Fruit fly (Drosophila melanogaster): ENCODE measurements around the gene loco.
A peak's percentile ranks its signal among the peaks of the same experiment; 100 is the strongest.

The loco gene

DNA sequence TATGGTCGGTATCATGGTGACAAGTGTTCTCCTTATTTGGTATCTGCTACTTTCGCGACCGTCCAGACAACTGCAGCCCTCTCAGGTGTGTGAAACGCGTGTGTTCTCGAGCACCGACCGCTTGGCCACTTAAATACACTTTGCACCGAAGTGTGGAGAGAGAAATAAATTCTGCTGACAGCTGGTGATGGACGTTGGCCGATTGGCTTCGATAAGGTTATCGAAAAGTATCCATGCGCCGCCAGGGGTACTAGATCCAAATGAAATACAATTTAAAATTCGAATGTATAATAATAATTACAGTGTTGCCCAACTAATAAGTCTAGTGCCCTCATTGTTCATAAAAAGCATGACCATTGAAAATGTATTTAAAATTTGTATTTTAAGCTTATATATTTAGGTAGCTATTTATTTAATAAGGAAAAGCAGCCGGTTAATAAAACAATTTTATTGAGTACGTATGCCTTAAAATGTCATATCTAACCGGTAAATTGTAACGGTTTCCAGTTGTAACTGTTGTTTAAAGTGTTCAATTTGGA is 47.2 kb upstream of the loco start, which contains the start of the genes Gclm and CG17625 (continued):
- TF ChIP-seq CG11456 (GFP tag; IDR thresholded peaks at IDR 0.05) (peak; percentile 74), ranshi (GFP tag; IDR thresholded peaks at IDR 0.05) (0 out of 2 replicates have a peak, but pooled peaks have one; percentile 4), ewg (GFP tag; optimal IDR thresholded peaks at IDR 0.05) (peak; percentile 33), CG2129 (GFP tag; IDR thresholded peaks at IDR 0.05; ENCODE audit: partially characterized antibody) (peak; percentile 49; the same call in 1 of the 2 replicates), exex (tag; optimal IDR thresholded peaks at IDR 0.05) (peak; percentile 42), CG1603 (tag; optimal IDR thresholded peaks at IDR 0.05) (peak; percentile 80), Ada2b (GFP tag; IDR thresholded peaks at IDR 0.05) (peak; percentile 43), CG7556 (GFP tag; optimal IDR thresholded peaks at IDR 0.05) (peak; percentile 58), CG15514 (GFP tag; optimal IDR thresholded peaks at IDR 0.05) (peak; percentile 83), CG32772 (GFP tag; IDR thresholded peaks at IDR 0.05) (no peak), knrl (GFP tag; IDR thresholded peaks at IDR 0.05; ENCODE audit: partially characterized antibody) (peak; percentile 79), CG8765 (GFP tag; IDR thresholded peaks at IDR 0.05) (no peak), bcd (GFP tag; optimal IDR thresholded peaks at IDR 0.05) (peak; percentile 4), wdn (GFP tag; IDR thresholded peaks at IDR 0.05) (0 out of 2 replicates have a peak, but pooled peaks have one; percentile 11), MESR4 (GFP tag; optimal IDR thresholded peaks at IDR 0.05) (peak; percentile 99), chn (GFP tag; optimal IDR thresholded peaks at IDR 0.05) (peak; percentile 46), Bgb (GFP tag; IDR thresholded peaks at IDR 0.05; ENCODE audit: partially characterized antibody) (peak; percentile 83), CG15696 (tag; optimal IDR thresholded peaks at IDR 0.05) (peak; percentile 34), Hand (GFP tag; optimal IDR thresholded peaks at IDR 0.05) (peak; percentile 25), CG14050 (GFP tag; IDR thresholded peaks at IDR 0.05) (no peak; the same call in 2 of the 3 replicates), repo (GFP tag; optimal IDR thresholded peaks at IDR 0.05) (no peak), Taf1 (GFP tag; IDR thresholded peaks at IDR 0.05) (no peak), CG8478 (optimal IDR thresholded peaks at IDR 0.05) (no peak), vvl (GFP tag; IDR thresholded peaks at IDR 0.05) (peak; percentile 82), CG9215 (GFP tag; IDR thresholded peaks at IDR 0.05) (peak; percentile 45; the same call in 1 of the 2 replicates), psq (GFP tag; optimal IDR thresholded peaks at IDR 0.05) (peak; percentile 0), CG1647 (GFP tag; optimal IDR thresholded peaks at IDR 0.05) (peak; percentile 22), Camta (GFP tag; optimal IDR thresholded peaks at IDR 0.05) (no peak), Dad (GFP tag; optimal IDR thresholded peaks at IDR 0.05) (peak; percentile 29), Doc3 (GFP tag; IDR thresholded peaks at IDR 0.05; ENCODE audit: partially characterized antibody) (peak; percentile 41; the same call in 1 of the 3 replicates), CG10209 (GFP tag; optimal IDR thresholded peaks at IDR 0.05) (peak; percentile 19), CG11504 (tag; optimal IDR thresholded peaks at IDR 0.05) (no peak), MTF-1 (GFP tag; optimal IDR thresholded peaks at IDR 0.05; ENCODE audit: borderline replicate concordance) (peak; percentile 7), Xbp1 (GFP tag; optimal IDR thresholded peaks at IDR 0.05) (peak; percentile 62), HLH3B (GFP tag; IDR thresholded peaks at IDR 0.05) (peak; percentile 41; the same call in 1 of the 2 replicates), CG30403 (GFP tag; optimal IDR thresholded peaks at IDR 0.05) (peak; percentile 63), Vsx1 (GFP tag; optimal IDR thresholded peaks at IDR 0.05) (peak; percentile 21), Dip3 (GFP tag; optimal IDR thresholded peaks at IDR 0.05) (peak; percentile 48), CG14014 (GFP tag; IDR thresholded peaks at IDR 0.05) (peak; percentile 63), CG3726 (GFP tag; IDR thresholded peaks at IDR 0.05) (no peak), Sry-β (GFP tag; optimal IDR thresholded peaks at IDR 0.05) (no peak), NfI (GFP tag; optimal IDR thresholded peaks at IDR 0.05) (peak; percentile 54), CG17186 (GFP tag; optimal IDR thresholded peaks at IDR 0.05) (peak; percentile 34), bsh (GFP tag; optimal IDR thresholded peaks at IDR 0.05) (peak; percentile 46 to 55), tup (GFP tag; optimal IDR thresholded peaks at IDR 0.05) (no peak), CG6175 (GFP tag; IDR thresholded peaks at IDR 0.05) (no peak), PHDP (tag; optimal IDR thresholded peaks at IDR 0.05) (peak; percentile 50), trem (tag; optimal IDR thresholded peaks at IDR 0.05) (peak; percentile 58), CG18011 (GFP tag; optimal IDR thresholded peaks at IDR 0.05) (no peak)
